Worm (Caenorhabditis elegans): Measurements from ENCODE around the gene nhr-214.

nhr-214 gene

ce11 chrX:12687482-12687881 lies 14.4 kb downstream of the nhr-214 start:
- no peak for TF ChIP-seq sem-2 (GFP tag; optimal IDR thresholded peaks at IDR 0.05)
- TF ChIP-seq nhr-12 (tag; optimal IDR thresholded peaks at IDR 0.05), result no peak
- TF ChIP-seq nhr-28 (tag; optimal IDR thresholded peaks at IDR 0.05), result no peak
- no peak for TF ChIP-seq lin-13 (tag; optimal IDR thresholded peaks at IDR 0.05)
- no peak for TF ChIP-seq mls-2 (tag; optimal IDR thresholded peaks at IDR 0.05)
- no peak for TF ChIP-seq M03D4.4 (tag; optimal IDR thresholded peaks at IDR 0.05)
- no peak for TF ChIP-seq ces-1 (GFP tag; optimal IDR thresholded peaks at IDR 0.05)
- no peak for TF ChIP-seq pha-4 (tag; optimal IDR thresholded peaks at IDR 0.05)
- no peak for TF ChIP-seq elt-1 (tag; optimal IDR thresholded peaks at IDR 0.05; ENCODE audit: borderline replicate concordance, insufficient read depth)
- no peak for TF ChIP-seq snpc-4 (tag; optimal IDR thresholded peaks at IDR 0.05)
- TF ChIP-seq hlh-1 (tag; optimal IDR thresholded peaks at IDR 0.05), result no peak
- no peak for TF ChIP-seq unc-62 (GFP tag; optimal IDR thresholded peaks at IDR 0.05)
- TF ChIP-seq nhr-2 (tag; optimal IDR thresholded peaks at IDR 0.05), result no peak
- TF ChIP-seq mab-5 (tag; optimal IDR thresholded peaks at IDR 0.05), result no peak
- TF ChIP-seq mep-1 (tag; optimal IDR thresholded peaks at IDR 0.05), result no peak
- TF ChIP-seq ceh-83 (GFP tag; optimal IDR thresholded peaks at IDR 0.05), result no peak
- TF ChIP-seq lsy-2 (tag; optimal IDR thresholded peaks at IDR 0.05), result no peak
- no peak for TF ChIP-seq ceh-39 (tag; optimal IDR thresholded peaks at IDR 0.05)

- TF ChIP-seq flh-1 (GFP tag; optimal IDR thresholded peaks at IDR 0.05) (no peak), mab-5 (tag; optimal IDR thresholded peaks at IDR 0.05) (no peak), M03D4.4 (tag; optimal IDR thresholded peaks at IDR 0.05) (no peak), hlh-1 (tag; optimal IDR thresholded peaks at IDR 0.05) (no peak), pha-4 (tag; optimal IDR thresholded peaks at IDR 0.05) (no peak), blmp-1 (tag; optimal IDR thresholded peaks at IDR 0.05) (peak; percentile 66), unc-62 (GFP tag; optimal IDR thresholded peaks at IDR 0.05) (no peak)
These were observed 22.3 kb downstream of the nhr-214 start for ce11 chrX:12679603-12680002.

- TF ChIP-seq unc-39 (tag; optimal IDR thresholded peaks at IDR 0.05) (no peak), lsy-2 (tag; optimal IDR thresholded peaks at IDR 0.05) (no peak), nhr-2 (tag; optimal IDR thresholded peaks at IDR 0.05) (no peak), pha-4 (tag; optimal IDR thresholded peaks at IDR 0.05) (no peak), snpc-4 (tag; optimal IDR thresholded peaks at IDR 0.05) (no peak), ceh-39 (tag; optimal IDR thresholded peaks at IDR 0.05) (no peak), nhr-28 (tag; optimal IDR thresholded peaks at IDR 0.05) (no peak), bed-3 (GFP tag; optimal IDR thresholded peaks at IDR 0.05) (no peak), ceh-43 (GFP tag; optimal IDR thresholded peaks at IDR 0.05) (no peak), mls-2 (tag; optimal IDR thresholded peaks at IDR 0.05) (no peak)
These were observed 23.3 kb downstream of the nhr-214 start, which contains the start of gene adt-1 for ce11 chrX:12678532-12678931. TSS of gene adt-1 (plus strand) at chrX:12678832.

ce11 chrX:12677113-12677512 lies 24.8 kb downstream of the nhr-214 start:
- TF ChIP-seq pha-4 (tag; optimal IDR thresholded peaks at IDR 0.05) (no peak), ceh-39 (tag; optimal IDR thresholded peaks at IDR 0.05) (no peak), mls-2 (tag; optimal IDR thresholded peaks at IDR 0.05) (no peak), lin-13 (tag; optimal IDR thresholded peaks at IDR 0.05) (no peak), nhr-28 (tag; optimal IDR thresholded peaks at IDR 0.05) (no peak), hlh-1 (tag; optimal IDR thresholded peaks at IDR 0.05) (no peak), mep-1 (tag; optimal IDR thresholded peaks at IDR 0.05) (no peak), ztf-11 (tag; optimal IDR thresholded peaks at IDR 0.05) (no peak), sptf-1 (tag; optimal IDR thresholded peaks at IDR 0.05) (no peak), elt-1 (tag; optimal IDR thresholded peaks at IDR 0.05; ENCODE audit: borderline replicate concordance, insufficient read depth) (no peak), sem-2 (GFP tag; optimal IDR thresholded peaks at IDR 0.05) (no peak), ham-2 (GFP tag; optimal IDR thresholded peaks at IDR 0.05) (no peak), flh-1 (GFP tag; optimal IDR thresholded peaks at IDR 0.05) (no peak)

- TF ChIP-seq flh-1 (GFP tag; optimal IDR thresholded peaks at IDR 0.05), result no peak
- peak; percentile 98 for TF ChIP-seq elt-1 (tag; optimal IDR thresholded peaks at IDR 0.05; ENCODE audit: borderline replicate concordance, insufficient read depth)
- no peak for TF ChIP-seq nhr-76 (tag; optimal IDR thresholded peaks at IDR 0.05)
- TF ChIP-seq unc-62 (GFP tag; optimal IDR thresholded peaks at IDR 0.05), result peak; percentile 59
- TF ChIP-seq nhr-237 (tag; optimal IDR thresholded peaks at IDR 0.05), result no peak
- TF ChIP-seq unc-120 (tag; optimal IDR thresholded peaks at IDR 0.05; ENCODE audit: poor library complexity, severe bottlenecking), result no peak
- TF ChIP-seq ztf-11 (tag; optimal IDR thresholded peaks at IDR 0.05), result no peak
- TF ChIP-seq nhr-2 (tag; optimal IDR thresholded peaks at IDR 0.05), result peak; percentile 5
- no peak for TF ChIP-seq M03D4.4 (tag; optimal IDR thresholded peaks at IDR 0.05)
- no peak for TF ChIP-seq blmp-1 (tag; optimal IDR thresholded peaks at IDR 0.05)
- no peak for TF ChIP-seq mab-5 (tag; optimal IDR thresholded peaks at IDR 0.05)
- no peak for TF ChIP-seq tbx-8 (GFP tag; optimal IDR thresholded peaks at IDR 0.05)
- peak; percentile 83 for TF ChIP-seq hlh-1 (tag; optimal IDR thresholded peaks at IDR 0.05)
- TF ChIP-seq mls-2 (tag; optimal IDR thresholded peaks at IDR 0.05), result no peak
These were observed 30.1 kb downstream of the nhr-214 start for ce11 chrX:12671638-12672290.

Measured in whole organism, mixed stage, embryonic.